Worm (Caenorhabditis elegans) whole organism, L3 larva: ENCODE data around the gene cla-1.

Experiments
- R02D3.7 ChIP-seq: fragments of 150-350 bp; optimal IDR thresholded peaks from 2 replicates; lab custom pipeline; 2014; ENCODE audit warnings: missing biosample characterization, missing genetic modification characterization
- ZK546.5 ChIP-seq: sonication (generic microtip); optimal IDR thresholded peaks from 2 replicates; lab custom pipeline; 2017; ENCODE audit warnings: missing biosample characterization, missing genetic modification characterization
- aly-2 ChIP-seq: fragments of 150-350 bp; optimal IDR thresholded peaks from 2 replicates; lab custom pipeline; 2014; ENCODE audit warnings: missing biosample characterization, missing genetic modification characterization
- ama-1 ChIP-seq: fragments of 150-350 bp; optimal IDR thresholded peaks from 2 replicates; lab custom pipeline; 2018
- ceh-16 ChIP-seq: sonication (generic microtip); optimal IDR thresholded peaks from 2 replicates; lab custom pipeline; 2017; ENCODE audit warnings: missing biosample characterization, missing genetic modification characterization
- ceh-28 ChIP-seq: fragments of 150-350 bp; optimal IDR thresholded peaks from 2 replicates; lab custom pipeline; 2014; ENCODE audit warnings: missing biosample characterization, missing genetic modification reagents, missing genetic modification characterization
- ceh-82 ChIP-seq: fragments of 150-350 bp; optimal IDR thresholded peaks from 2 replicates; lab custom pipeline; 2014; ENCODE audit warnings: missing biosample characterization, missing genetic modification characterization
- ceh-9 ChIP-seq: sonication (generic microtip); optimal IDR thresholded peaks from 2 replicates; lab custom pipeline; 2018; ENCODE audit warnings: missing biosample characterization, missing genetic modification characterization
- daf-12 ChIP-seq: fragments of 150-350 bp; optimal IDR thresholded peaks from 2 replicates; lab custom pipeline; 2014; ENCODE audit warnings: missing biosample characterization, missing genetic modification reagents, missing genetic modification characterization
- egl-27 ChIP-seq: sonication (generic microtip); optimal IDR thresholded peaks from 4 replicates; lab custom pipeline; 2017; ENCODE audit warnings: missing biosample characterization, missing genetic modification reagents, missing genetic modification characterization
- egl-5 ChIP-seq: fragments of 150-350 bp; optimal IDR thresholded peaks from 2 replicates; lab custom pipeline; 2017; ENCODE audit warnings: missing biosample characterization, missing genetic modification reagents, missing genetic modification characterization, inconsistent platforms
- elt-1 ChIP-seq: fragments of 150-350 bp; optimal IDR thresholded peaks from 2 replicates; lab custom pipeline; 2014; ENCODE audit warnings: missing biosample characterization, missing genetic modification characterization
- elt-2 ChIP-seq: sonication (generic microtip); optimal IDR thresholded peaks from 2 replicates; lab custom pipeline; 2016; ENCODE audit warnings: missing genetic modification reagents, mild to moderate bottlenecking, missing genetic modification characterization, missing compliant biosample characterization
- elt-3 ChIP-seq, 3 experiments: fragments of 150-350 bp in 1 of 3; sonication (generic microtip) in 2 of 3; optimal IDR thresholded peaks; 2 replicates in 2 of 3; 4 replicates in 1 of 3; lab custom pipeline; 2014 to 2017; ENCODE audit warnings: missing biosample characterization in 3 of 3, missing genetic modification characterization in 3 of 3
- eor-1 ChIP-seq, 2 experiments: fragments of 150-350 bp; optimal IDR thresholded peaks; 2 replicates each; lab custom pipeline; 2014 to 2018; ENCODE audit warnings: missing biosample characterization in 2 of 2, missing genetic modification characterization in 2 of 2
- fkh-2 ChIP-seq: fragments of 150-350 bp; optimal IDR thresholded peaks from 2 replicates; lab custom pipeline; 2014; ENCODE audit warnings: missing biosample characterization, missing genetic modification reagents, missing genetic modification characterization
- fos-1 ChIP-seq: fragments of 150-350 bp; optimal IDR thresholded peaks from 2 replicates; lab custom pipeline; 2014; ENCODE audit warnings: missing biosample characterization, missing genetic modification characterization
- hmg-11 ChIP-seq: sonication (generic microtip); optimal IDR thresholded peaks from 2 replicates; lab custom pipeline; 2016; ENCODE audit warnings: missing genetic modification characterization, missing compliant biosample characterization
- jun-1 ChIP-seq: fragments of 150-350 bp; optimal IDR thresholded peaks from 2 replicates; lab custom pipeline; 2014; ENCODE audit warnings: missing biosample characterization, missing genetic modification reagents, missing genetic modification characterization
- lin-15B ChIP-seq: fragments of 150-350 bp; optimal IDR thresholded peaks from 2 replicates; lab custom pipeline; 2014; ENCODE audit warnings: missing biosample characterization, missing genetic modification characterization
- lin-39 ChIP-seq: fragments of 150-350 bp; optimal IDR thresholded peaks from 2 replicates; lab custom pipeline; 2018; ENCODE audit warnings: missing biosample characterization, missing genetic modification reagents, missing genetic modification characterization
- lsy-12 ChIP-seq: sonication (generic microtip); optimal IDR thresholded peaks from 2 replicates; lab custom pipeline; 2016; ENCODE audit warnings: mild to moderate bottlenecking, missing genetic modification characterization, missing compliant biosample characterization
- mml-1 ChIP-seq: fragments of 150-350 bp; sonication (generic microtip); optimal IDR thresholded peaks from 3 replicates; lab custom pipeline; 2014; ENCODE audit warnings: missing biosample characterization, missing genetic modification characterization
- nfya-1 ChIP-seq: sonication (generic microtip); optimal IDR thresholded peaks from 2 replicates; lab custom pipeline; 2017; ENCODE audit warnings: missing genetic modification characterization, mild to moderate bottlenecking, missing compliant biosample characterization, antibody characterized with exemption, moderate library complexity; ENCODE audit not compliant: insufficient read depth
- nhr-11 ChIP-seq: fragments of 150-350 bp; optimal IDR thresholded peaks from 2 replicates; lab custom pipeline; 2014; ENCODE audit warnings: missing biosample characterization, missing genetic modification characterization
- nhr-12 ChIP-seq: fragments of 150-350 bp; optimal IDR thresholded peaks from 2 replicates; lab custom pipeline; 2014; ENCODE audit warnings: missing biosample characterization, missing genetic modification characterization
- nhr-23 ChIP-seq: fragments of 150-350 bp; optimal IDR thresholded peaks from 2 replicates; lab custom pipeline; 2014; ENCODE audit warnings: missing biosample characterization, missing genetic modification reagents, missing genetic modification characterization
- nhr-237 ChIP-seq: fragments of 150-350 bp; optimal IDR thresholded peaks from 2 replicates; lab custom pipeline; 2014; ENCODE audit warnings: missing biosample characterization, missing genetic modification characterization
- nhr-25 ChIP-seq: sonication (generic microtip); optimal IDR thresholded peaks from 2 replicates; lab custom pipeline; 2017; ENCODE audit warnings: missing biosample characterization, missing genetic modification characterization
- nhr-28 ChIP-seq: fragments of 150-350 bp; optimal IDR thresholded peaks from 2 replicates; lab custom pipeline; 2014; ENCODE audit warnings: missing biosample characterization, missing genetic modification characterization
- nhr-43 ChIP-seq: sonication (generic microtip); optimal IDR thresholded peaks from 2 replicates; lab custom pipeline; 2016; ENCODE audit warnings: mild to moderate bottlenecking, missing genetic modification characterization, missing compliant biosample characterization; ENCODE audit not compliant: poor library complexity, severe bottlenecking
- nhr-67 ChIP-seq: fragments of 150-350 bp; optimal IDR thresholded peaks from 2 replicates; lab custom pipeline; 2014; ENCODE audit warnings: missing biosample characterization, missing genetic modification characterization
- pha-4 ChIP-seq: fragments of 150-350 bp; optimal IDR thresholded peaks from 2 replicates; lab custom pipeline; 2014; ENCODE audit warnings: missing biosample characterization, missing genetic modification reagents, missing genetic modification characterization
- pqm-1 ChIP-seq: fragments of 150-350 bp; optimal IDR thresholded peaks from 2 replicates; lab custom pipeline; 2017; ENCODE audit warnings: missing biosample characterization, missing genetic modification characterization, inconsistent platforms
- sea-2 ChIP-seq: fragments of 150-350 bp; sonication (generic microtip); optimal IDR thresholded peaks from 4 replicates; lab custom pipeline; 2014; ENCODE audit warnings: missing biosample characterization, missing genetic modification reagents, missing genetic modification characterization
- skn-1 ChIP-seq: fragments of 150-350 bp; optimal IDR thresholded peaks from 2 replicates; lab custom pipeline; 2014; ENCODE audit warnings: missing biosample characterization, missing genetic modification characterization
- snpc-4 ChIP-seq: fragments of 150-350 bp; optimal IDR thresholded peaks from 2 replicates; lab custom pipeline; 2014; ENCODE audit warnings: missing biosample characterization, missing genetic modification characterization
- tbx-2 ChIP-seq: sonication (generic microtip); optimal IDR thresholded peaks from 2 replicates; lab custom pipeline; 2016; ENCODE audit warnings: mild to moderate bottlenecking, missing genetic modification characterization, missing compliant biosample characterization
- unc-62 ChIP-seq: fragments of 150-350 bp; sonication (generic microtip); optimal IDR thresholded peaks from 4 replicates; lab custom pipeline; 2014; ENCODE audit warnings: missing biosample characterization, missing genetic modification reagents, missing genetic modification characterization
- ztf-11 ChIP-seq: fragments of 150-350 bp; optimal IDR thresholded peaks from 2 replicates; lab custom pipeline; 2014; ENCODE audit warnings: missing biosample characterization, missing genetic modification characterization

Gene cla-1

ce11 chrIV:7575147-7575768, 13.5 kb upstream of the cla-1 start, which contains the start of gene cec-4:
Gene cec-4 (plus strand): TSS chrIV:7575718.
- TF ChIP-seq nhr-23 (tag; lab: Kevin White, UChicago), result no peak
- no peak for TF ChIP-seq ztf-11 (tag; lab: Kevin White, UChicago)
- no peak for TF ChIP-seq ZK546.5
- no peak for TF ChIP-seq ceh-28 (tag; lab: Kevin White, UChicago)
- TF ChIP-seq lsy-12 (tag; lab: Kevin White, UChicago), result no peak
- no peak for TF ChIP-seq nhr-12 (tag; lab: Kevin White, UChicago)
- TF ChIP-seq nhr-28 (tag; lab: Kevin White, UChicago), result no peak
- no peak for TF ChIP-seq elt-3 (tag; optimal IDR thresholded peaks at IDR 0.05; lab: Kevin White, UChicago)
- TF ChIP-seq tbx-2 (tag; lab: Kevin White, UChicago), result no peak
- TF ChIP-seq fos-1 (tag; lab: Kevin White, UChicago), result no peak
- no peak for TF ChIP-seq nfya-1 (tag; lab: Kevin White, UChicago)
- no peak for TF ChIP-seq ama-1 (lab: Kevin White, UChicago)
- no peak for TF ChIP-seq jun-1 (tag; lab: Kevin White, UChicago)
- no peak for TF ChIP-seq nhr-11 (tag; lab: Kevin White, UChicago)
- no peak for TF ChIP-seq elt-2 (tag; lab: Kevin White, UChicago)
- no peak for TF ChIP-seq nhr-67 (tag; lab: Kevin White, UChicago)

DNA sequence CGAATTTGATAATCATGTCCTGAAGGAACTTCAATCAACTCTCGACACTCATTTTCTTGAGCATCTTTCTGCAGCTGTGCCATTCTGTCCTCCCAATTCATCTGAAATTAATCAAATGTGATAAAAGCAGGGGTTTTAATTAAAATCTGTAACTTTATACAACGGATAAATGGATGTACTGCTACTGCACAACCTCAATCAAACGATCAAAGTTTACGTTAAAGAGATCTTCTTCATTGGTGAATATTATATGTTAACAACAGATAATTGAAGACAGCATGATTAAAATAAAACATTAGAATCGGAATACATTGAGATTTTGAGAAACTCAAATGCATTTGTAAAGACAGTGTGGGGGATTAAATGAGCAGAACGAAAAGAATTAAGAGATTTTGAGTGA, 10.4 kb upstream of the cla-1 start, which contains the start of gene F32E10.5:
Gene F32E10.5 (minus strand): TSS at position 101 of the 400 bp plus-strand sequence.
- no peak for TF ChIP-seq jun-1 (tag; lab: Kevin White, UChicago)
- no peak for TF ChIP-seq ceh-82
- no peak for TF ChIP-seq nhr-43 (tag; lab: Kevin White, UChicago)
- no peak for TF ChIP-seq daf-12 (tag; lab: Kevin White, UChicago)
- no peak for TF ChIP-seq elt-3 (tag; optimal IDR thresholded peaks at IDR 0.05; lab: Kevin White, UChicago)
- no peak for TF ChIP-seq eor-1 (tag; optimal IDR thresholded peaks at IDR 0.05; lab: Kevin White, UChicago)
- TF ChIP-seq ceh-16 (tag; lab: Kevin White, UChicago), result no peak
- TF ChIP-seq ztf-11 (tag; lab: Kevin White, UChicago), result no peak
- TF ChIP-seq sea-2, result no peak
- TF ChIP-seq R02D3.7 (tag; lab: Kevin White, UChicago), result no peak
- no peak for TF ChIP-seq lsy-12 (tag; lab: Kevin White, UChicago)
- TF ChIP-seq fkh-2 (tag; lab: Kevin White, UChicago), result no peak
- TF ChIP-seq ceh-9, result no peak

- TF ChIP-seq ceh-9 (no peak), nfya-1 (tag; lab: Kevin White, UChicago) (peak; percentile 95), tbx-2 (tag; lab: Kevin White, UChicago) (no peak), snpc-4 (tag; lab: Kevin White, UChicago) (peak; percentile 66), ceh-28 (tag; lab: Kevin White, UChicago) (peak; percentile 43), mml-1 (tag; lab: Kevin White, UChicago) (no peak), fos-1 (tag; lab: Kevin White, UChicago) (no peak), skn-1 (tag; lab: Kevin White, UChicago) (no peak), eor-1 (tag; optimal IDR thresholded peaks at IDR 0.05; lab: Kevin White, UChicago) (no peak), aly-2 (tag; lab: Kevin White, UChicago) (no peak), elt-1 (no peak), ZK546.5 (no peak), pha-4 (tag; lab: Kevin White, UChicago) (peak; percentile 88), lin-39 (tag; lab: Kevin White, UChicago) (peak; percentile 88), ceh-82 (no peak), elt-2 (tag; lab: Kevin White, UChicago) (peak; percentile 61), egl-27 (tag; lab: Kevin White, UChicago) (peak; percentile 19), nhr-23 (tag; lab: Kevin White, UChicago) (peak; percentile 74), unc-62 (GFP tag; lab: Kevin White, UChicago) (no peak), egl-5 (peak; percentile 83), lsy-12 (tag; lab: Kevin White, UChicago) (peak; percentile 27), lin-15B (tag; lab: Kevin White, UChicago) (peak; percentile 93), nhr-237 (tag; lab: Kevin White, UChicago) (no peak), hmg-11 (tag; lab: Kevin White, UChicago) (peak; percentile 85), pqm-1 (peak; percentile 27), jun-1 (tag; lab: Kevin White, UChicago) (peak; percentile 51), R02D3.7 (tag; lab: Kevin White, UChicago) (peak; percentile 13), nhr-12 (tag; lab: Kevin White, UChicago) (no peak), nhr-25 (tag; lab: Kevin White, UChicago) (peak; percentile 79), nhr-67 (tag; lab: Kevin White, UChicago) (no peak), ama-1 (lab: Kevin White, UChicago) (no peak)
Observed at ce11 chrIV:7580062-7580614, 8.6 kb upstream of the cla-1 start, which contains the start of the genes cec-5 and nol-10. Gene cec-5 (minus strand): TSS chrIV:7580112. Gene nol-10 (plus strand): TSS chrIV:7580597.
